Worm (Caenorhabditis elegans): ENCODE data around the gene nlp-80.

ce11 chrV:11094698-11095097 is 29.3 kb upstream of the nlp-80 start:
- TF ChIP-seq ceh-22 (tag; optimal IDR thresholded peaks at IDR 0.05) (no peak), elt-4 (tag; optimal IDR thresholded peaks at IDR 0.05) (no peak), nfya-1 (tag; optimal IDR thresholded peaks at IDR 0.05) (no peak), lin-11 (tag; optimal IDR thresholded peaks at IDR 0.05) (no peak), ceh-9 (tag; optimal IDR thresholded peaks at IDR 0.05) (no peak), pha-4 (tag; optimal IDR thresholded peaks at IDR 0.05) (no peak)

Measured in whole organism, late embryonic.